Worm (Caenorhabditis elegans) whole organism, young adult: ENCODE results near the gene str-123.

Source experiments
- B0336.3 ChIP-seq: fragments of 200-800 bp; sonication (Bioruptor generic); IDR thresholded peaks from 2 replicates; pipeline ENCODE4 v1.3.6; 2022; ENCODE audit warnings: missing genetic modification characterization, missing compliant biosample characterization
- C06A6.2 ChIP-seq: fragments of 200-800 bp; sonication (Bioruptor generic); conservative IDR thresholded peaks from 2 replicates; pipeline ENCODE4 v1.3.6; 2022; ENCODE audit warnings: missing genetic modification characterization, missing compliant biosample characterization
- C17E4.6 ChIP-seq: fragments of 200-800 bp; sonication (Bioruptor generic); IDR thresholded peaks from 2 replicates; pipeline ENCODE4 v1.3.6; 2022; ENCODE audit warnings: missing genetic modification reagents, missing genetic modification characterization, missing compliant biosample characterization
- D2030.7 ChIP-seq: fragments of 200-800 bp; sonication (Bioruptor generic); IDR thresholded peaks from 2 replicates; pipeline ENCODE4 v1.3.6; 2022; ENCODE audit warnings: missing genetic modification reagents, missing genetic modification characterization, missing compliant biosample characterization
- F23B12.7 ChIP-seq: sonication (generic microtip); optimal IDR thresholded peaks from 2 replicates; lab custom pipeline; 2017; ENCODE audit warnings: missing genetic modification characterization, mild to moderate bottlenecking, missing compliant biosample characterization, antibody characterized with exemption, moderate library complexity; ENCODE audit not compliant: insufficient read depth
- F37B4.10 ChIP-seq: fragments of 200-800 bp; sonication (Bioruptor generic); IDR thresholded peaks from 2 replicates; pipeline ENCODE4 v1.3.6; 2022; ENCODE audit warnings: missing genetic modification characterization, missing compliant biosample characterization
- F57A8.1 ChIP-seq: fragments of 200-800 bp; sonication (Bioruptor generic); optimal IDR thresholded peaks from 2 replicates; lab custom pipeline; 2018; ENCODE audit warnings: mild to moderate bottlenecking, missing genetic modification characterization, moderate library complexity, missing compliant biosample characterization
- K12H6.12 ChIP-seq: fragments of 200-800 bp; sonication (Bioruptor generic); optimal IDR thresholded peaks from 2 replicates; lab custom pipeline; 2018; ENCODE audit warnings: mild to moderate bottlenecking, missing genetic modification characterization, missing compliant biosample characterization
- Y53F4B.3 ChIP-seq: fragments of 200-800 bp; sonication (Bioruptor generic); IDR thresholded peaks from 2 replicates; pipeline ENCODE4 v1.3.6; 2022; ENCODE audit warnings: missing genetic modification reagents, missing genetic modification characterization, missing compliant biosample characterization
- akir-1 ChIP-seq: fragments of 200-800 bp; sonication (Bioruptor generic); optimal IDR thresholded peaks from 2 replicates; lab custom pipeline; 2018; ENCODE audit warnings: mild to moderate bottlenecking, missing genetic modification characterization, moderate library complexity, missing compliant biosample characterization
- atf-7 ChIP-seq: sonication (generic microtip); optimal IDR thresholded peaks from 2 replicates; lab custom pipeline; 2017; ENCODE audit warnings: mild to moderate bottlenecking, missing genetic modification characterization, missing compliant biosample characterization
- attf-3 ChIP-seq: fragments of 200-800 bp; sonication (Bioruptor generic); conservative IDR thresholded peaks from 2 replicates; pipeline ENCODE4 v1.3.6; 2022; ENCODE audit warnings: missing genetic modification reagents, missing genetic modification characterization, missing compliant biosample characterization
- attf-5 ChIP-seq: fragments of 200-800 bp; sonication (Bioruptor generic); optimal IDR thresholded peaks from 2 replicates; lab custom pipeline; 2018; ENCODE audit warnings: mild to moderate bottlenecking, missing genetic modification characterization, missing compliant biosample characterization
- attf-6 ChIP-seq: fragments of 200-800 bp; sonication (Bioruptor generic); IDR thresholded peaks from 2 replicates; pipeline ENCODE4 v1.3.6; 2022; ENCODE audit warnings: missing genetic modification reagents, missing genetic modification characterization, missing compliant biosample characterization
- bed-1 ChIP-seq: fragments of 200-800 bp; sonication (Bioruptor generic); IDR thresholded peaks from 2 replicates; pipeline ENCODE4 v1.3.6; 2022; ENCODE audit warnings: missing genetic modification reagents, missing genetic modification characterization, missing compliant biosample characterization
- ceh-58 ChIP-seq: fragments of 200-800 bp; sonication (Bioruptor generic); IDR thresholded peaks from 2 replicates; pipeline ENCODE4 v1.3.6; 2022; ENCODE audit warnings: missing genetic modification characterization, missing compliant biosample characterization
- dox-1 ChIP-seq: fragments of 200-800 bp; sonication (Bioruptor generic); IDR thresholded peaks from 2 replicates; pipeline ENCODE4 v1.3.6; 2022; ENCODE audit warnings: missing genetic modification reagents, missing genetic modification characterization, missing compliant biosample characterization
- efl-1 ChIP-seq: fragments of 150-350 bp; optimal IDR thresholded peaks from 2 replicates; lab custom pipeline; 2014; ENCODE audit warnings: missing biosample characterization, missing genetic modification reagents, missing genetic modification characterization
- fkh-3 ChIP-seq: sonication (generic microtip); optimal IDR thresholded peaks from 2 replicates; lab custom pipeline; 2016; ENCODE audit warnings: mild to moderate bottlenecking, missing genetic modification characterization, missing compliant biosample characterization
- him-1 ChIP-seq: sonication (generic microtip); optimal IDR thresholded peaks from 2 replicates; lab custom pipeline; 2016; ENCODE audit warnings: missing genotype, missing genetic modification reagents, missing genetic modification characterization, missing compliant biosample characterization
- hlh-12 ChIP-seq: sonication (generic microtip); optimal IDR thresholded peaks from 2 replicates; lab custom pipeline; 2016; ENCODE audit warnings: missing genetic modification characterization, missing compliant biosample characterization
- lag-1 ChIP-seq: fragments of 200-800 bp; sonication (Bioruptor generic); IDR thresholded peaks from 2 replicates; pipeline ENCODE4 v1.3.6; 2022; ENCODE audit warnings: missing genetic modification reagents, missing genetic modification characterization, missing compliant biosample characterization
- let-526 ChIP-seq: fragments of 200-800 bp; sonication (Bioruptor generic); IDR thresholded peaks from 2 replicates; pipeline ENCODE4 v1.3.6; 2022; ENCODE audit warnings: missing genetic modification reagents, missing genetic modification characterization, missing compliant biosample characterization
- lin-35 ChIP-seq, 3 experiments: fragments of 150-350 bp in 2 of 3; sonication (generic microtip) in 1 of 3; optimal IDR thresholded peaks; 2 replicates each; lab custom pipeline; 2014 to 2018; ENCODE audit warnings: missing biosample characterization in 3 of 3, missing genetic modification characterization in 3 of 3, missing genetic modification reagents in 3 of 3
- lir-1 ChIP-seq: fragments of 200-800 bp; sonication (Bioruptor generic); conservative IDR thresholded peaks from 2 replicates; pipeline ENCODE4 v1.3.6; 2022; ENCODE audit warnings: missing genetic modification reagents, missing genetic modification characterization, missing compliant biosample characterization
- madf-6 ChIP-seq: fragments of 200-800 bp; sonication (Bioruptor generic); IDR thresholded peaks from 2 replicates; pipeline ENCODE4 v1.3.6; 2022; ENCODE audit warnings: missing genetic modification reagents, missing genetic modification characterization, missing compliant biosample characterization
- mxl-1 ChIP-seq: sonication (generic microtip); optimal IDR thresholded peaks from 2 replicates; lab custom pipeline; 2016; ENCODE audit warnings: missing genetic modification characterization, missing compliant biosample characterization
- nhr-90 ChIP-seq: sonication (generic microtip); optimal IDR thresholded peaks from 2 replicates; lab custom pipeline; 2016; ENCODE audit warnings: missing genotype, mild to moderate bottlenecking, missing genetic modification characterization, missing compliant biosample characterization
- pha-4 ChIP-seq: fragments of 150-350 bp; sonication (generic microtip); optimal IDR thresholded peaks from 2 replicates; lab custom pipeline; 2014; ENCODE audit warnings: missing biosample characterization, missing genetic modification reagents, missing genetic modification characterization
- rcor-1 ChIP-seq: fragments of 200-800 bp; sonication (Bioruptor generic); IDR thresholded peaks from 2 replicates; pipeline ENCODE4 v1.3.6; 2022; ENCODE audit warnings: missing genetic modification reagents, missing genetic modification characterization, missing compliant biosample characterization
- rec-8 ChIP-seq, 2 experiments: sonication (generic microtip); optimal IDR thresholded peaks; 2 replicates each; lab custom pipeline; 2016; ENCODE audit warnings: mild to moderate bottlenecking in 2 of 2, missing genetic modification characterization in 2 of 2, missing genetic modification reagents in 2 of 2, missing genotype in 2 of 2, missing biosample characterization in 1 of 2, missing compliant biosample characterization in 1 of 2, moderate library complexity in 1 of 2
- repo-1 ChIP-seq: sonication (generic microtip); optimal IDR thresholded peaks from 2 replicates; lab custom pipeline; 2017; ENCODE audit warnings: mild to moderate bottlenecking, missing genetic modification characterization, missing compliant biosample characterization
- rpc-1 ChIP-seq, 2 experiments: fragments of 150-350 bp in 1 of 2; sonication (generic microtip) in 1 of 2; optimal IDR thresholded peaks; 2 replicates each; lab custom pipeline; 2014 to 2018; ENCODE audit warnings: missing biosample characterization in 1 of 2, missing genetic modification characterization in 1 of 2, missing genetic modification reagents in 1 of 2, missing genotype in 1 of 2
- sdz-38 ChIP-seq: sonication (generic microtip); optimal IDR thresholded peaks from 2 replicates; lab custom pipeline; 2016; ENCODE audit warnings: missing genotype, missing genetic modification characterization, missing compliant biosample characterization
- snpc-1.1 ChIP-seq: sonication (generic microtip); optimal IDR thresholded peaks from 2 replicates; lab custom pipeline; 2017; ENCODE audit warnings: missing genetic modification characterization, mild to moderate bottlenecking, missing compliant biosample characterization, antibody characterized with exemption, moderate library complexity, missing genotype, missing genetic modification reagents; ENCODE audit not compliant: insufficient read depth
- snpc-1.3 ChIP-seq: sonication (generic microtip); optimal IDR thresholded peaks from 2 replicates; lab custom pipeline; 2017; ENCODE audit warnings: missing genetic modification characterization, mild to moderate bottlenecking, missing compliant biosample characterization, antibody characterized with exemption, moderate library complexity, missing genotype, missing genetic modification reagents; ENCODE audit not compliant: insufficient read depth
- snpc-3.4 ChIP-seq: sonication (generic microtip); optimal IDR thresholded peaks from 2 replicates; lab custom pipeline; 2017; ENCODE audit warnings: missing genetic modification characterization, mild to moderate bottlenecking, missing compliant biosample characterization, antibody characterized with exemption, moderate library complexity, missing genotype, missing genetic modification reagents
- sptf-2 ChIP-seq: fragments of 200-800 bp; sonication (Bioruptor generic); optimal IDR thresholded peaks from 2 replicates; lab custom pipeline; 2018; ENCODE audit warnings: mild to moderate bottlenecking, missing genetic modification characterization, missing compliant biosample characterization
- tbx-9 ChIP-seq: sonication (generic microtip); optimal IDR thresholded peaks from 2 replicates; lab custom pipeline; 2016; ENCODE audit warnings: borderline replicate concordance, missing genetic modification characterization, inconsistent platforms, missing compliant biosample characterization
- unc-130 ChIP-seq: sonication (generic microtip); optimal IDR thresholded peaks from 2 replicates; lab custom pipeline; 2016; ENCODE audit warnings: missing genetic modification reagents, missing genetic modification characterization, missing compliant biosample characterization
- unc-62 ChIP-seq: fragments of 150-350 bp; optimal IDR thresholded peaks from 2 replicates; lab custom pipeline; 2014; ENCODE audit warnings: missing biosample characterization, missing genetic modification reagents, missing genetic modification characterization
- ztf-25 ChIP-seq: fragments of 200-800 bp; sonication (Bioruptor generic); IDR thresholded peaks from 2 replicates; pipeline ENCODE4 v1.3.6; 2022; ENCODE audit warnings: missing genetic modification reagents, missing genetic modification characterization, missing compliant biosample characterization
- ztf-28 ChIP-seq: fragments of 200-800 bp; sonication (Bioruptor generic); IDR thresholded peaks from 2 replicates; pipeline ENCODE4 v1.3.6; 2022; ENCODE audit warnings: missing genetic modification reagents, missing genetic modification characterization, missing compliant biosample characterization

Gene str-123

ce11 chrX:12790036-12790435 is at the start of gene str-123:
Gene str-123 (plus strand): TSS chrX:12790336.
- TF ChIP-seq attf-5 (GFP tag; lab: Kevin White, UChicago), result no peak
- no peak for TF ChIP-seq unc-62
- TF ChIP-seq Y53F4B.3 (GFP tag; lab: Robert Waterston, UW), result no peak
- no peak for TF ChIP-seq ceh-58 (GFP tag; lab: Robert Waterston, UW)
- TF ChIP-seq tbx-9 (tag; lab: Kevin White, UChicago), result no peak
- TF ChIP-seq dox-1 (GFP tag; lab: Robert Waterston, UW), result no peak
- no peak for TF ChIP-seq lir-1 (GFP tag; lab: Robert Waterston, UW)
- no peak for TF ChIP-seq attf-3 (GFP tag; lab: Robert Waterston, UW)
- TF ChIP-seq, all 124 proteins: peak for 0

ce11 chrX:12749530-12750240 is 40.5 kb upstream of the str-123 start, which contains the start of gene pgp-14:
Gene pgp-14 (minus strand): TSS chrX:12749580.
- no peak for TF ChIP-seq snpc-1.1 (tag; lab: Kevin White, UChicago)
- no peak for TF ChIP-seq ztf-28 (GFP tag; lab: Robert Waterston, UW)
- no peak for TF ChIP-seq bed-1 (GFP tag; lab: Robert Waterston, UW)
- TF ChIP-seq repo-1 (tag; lab: Kevin White, UChicago), result no peak
- TF ChIP-seq, all 124 proteins: peak for 0

DNA sequence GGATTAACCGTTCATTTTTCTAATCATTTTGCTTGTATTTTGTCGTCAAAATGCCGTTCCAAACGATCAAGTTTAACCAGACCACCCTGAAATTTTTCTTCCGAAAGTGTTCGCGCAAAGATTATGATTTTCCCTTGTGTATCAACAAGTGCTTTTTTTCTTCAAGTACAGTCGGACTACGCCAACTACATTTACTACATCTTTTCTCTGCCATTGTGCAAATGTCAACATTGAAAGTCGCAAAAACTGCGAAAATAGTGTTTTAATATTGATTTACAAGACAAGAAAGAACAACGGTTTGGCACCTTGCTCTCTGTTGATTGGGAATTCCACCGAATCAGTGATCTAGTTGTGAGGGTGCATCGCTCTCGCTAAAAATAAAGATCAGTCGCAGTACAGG is 39.3 kb upstream of the str-123 start:
- TF ChIP-seq F57A8.1 (GFP tag; lab: Kevin White, UChicago) (no peak), lin-35 (GFP tag; optimal IDR thresholded peaks at IDR 0.05; lab: Kevin White, UChicago) (no peak), sptf-2 (GFP tag; lab: Kevin White, UChicago) (no peak), B0336.3 (no peak), nhr-90 (tag; lab: Kevin White, UChicago) (no peak), lag-1 (no peak), F37B4.10 (GFP tag; lab: Robert Waterston, UW) (no peak), dox-1 (GFP tag; lab: Robert Waterston, UW) (no peak), fkh-3 (tag; lab: Kevin White, UChicago) (no peak), sdz-38 (no peak), madf-6 (GFP tag; lab: Robert Waterston, UW) (no peak), let-526 (no peak), rec-8 (tag; optimal IDR thresholded peaks at IDR 0.05; lab: Kevin White, UChicago) (no peak), mxl-1 (tag; lab: Kevin White, UChicago) (no peak), rcor-1 (GFP tag; lab: Robert Waterston, UW) (no peak), attf-6 (GFP tag; lab: Robert Waterston, UW) (no peak), efl-1 (no peak), hlh-12 (tag; lab: Kevin White, UChicago) (no peak), him-1 (tag; lab: Kevin White, UChicago) (no peak), ztf-25 (GFP tag; lab: Robert Waterston, UW) (no peak)

DNA sequence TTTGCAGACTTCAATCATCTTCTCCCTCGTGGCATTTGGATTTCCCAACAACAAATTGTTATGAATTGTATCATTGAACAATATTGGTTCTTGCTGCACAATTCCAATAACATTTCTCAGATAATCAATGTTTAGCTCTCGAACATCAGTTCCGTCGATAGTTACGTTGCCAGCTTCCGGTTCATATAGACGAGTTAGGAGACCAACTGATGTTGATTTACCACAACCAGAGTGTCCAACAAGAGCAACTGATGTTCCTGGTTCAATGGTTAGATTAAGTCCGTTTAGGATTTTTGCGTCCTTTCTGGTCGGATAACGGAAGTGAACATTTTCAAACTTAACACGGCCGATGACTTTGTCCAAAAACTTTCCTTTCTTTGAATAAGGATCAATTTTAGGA is 36.1 kb upstream of the str-123 start:
- no peak for TF ChIP-seq D2030.7
- no peak for TF ChIP-seq rcor-1 (GFP tag; lab: Robert Waterston, UW)
- TF ChIP-seq unc-130, result no peak
- no peak for TF ChIP-seq pha-4
- TF ChIP-seq rpc-1 (optimal IDR thresholded peaks at IDR 0.05; lab: Kevin White, UChicago), result no peak
- TF ChIP-seq rpc-1 (tag; optimal IDR thresholded peaks at IDR 0.05; lab: Kevin White, UChicago), result no peak
- TF ChIP-seq snpc-1.3 (tag; lab: Kevin White, UChicago), result no peak
- TF ChIP-seq C17E4.6 (GFP tag; lab: Robert Waterston, UW), result no peak
- TF ChIP-seq akir-1 (GFP tag; lab: Kevin White, UChicago), result no peak
- no peak for TF ChIP-seq snpc-3.4 (tag; lab: Kevin White, UChicago)
- no peak for TF ChIP-seq C06A6.2 (GFP tag; lab: Robert Waterston, UW)
- TF ChIP-seq atf-7, result no peak
- TF ChIP-seq lag-1, result no peak
- TF ChIP-seq F23B12.7 (tag; lab: Kevin White, UChicago), result no peak
- no peak for TF ChIP-seq K12H6.12 (tag; lab: Kevin White, UChicago)
- no peak for TF ChIP-seq sdz-38
